Fruit fly (Drosophila melanogaster) whole organism, embryonic: ENCODE results near the gene rempA.
A peak's percentile ranks its signal among the peaks of the same experiment; 100 is the strongest.

ENCODE experiments used
- B-H2 ChIP-seq: fragments of 200-800 bp; sonication (Bioruptor generic); optimal IDR thresholded peaks from 2 replicates; lab custom pipeline; 2018; ENCODE audit warnings: missing biosample characterization, mild to moderate bottlenecking, missing genetic modification characterization
- C15 ChIP-seq: fragments of 200-800 bp; sonication (Bioruptor generic); IDR thresholded peaks from 3 replicates; pipeline ENCODE4 v1.3.6; 2022; ENCODE audit warnings: missing biosample characterization, missing genetic modification characterization
- CG11247 ChIP-seq: fragments of 200-800 bp; sonication (Bioruptor generic); IDR thresholded peaks from 2 replicates; pipeline ENCODE4 v1.3.6; 2022; ENCODE audit warnings: missing biosample characterization, missing genetic modification characterization
- CG12744 ChIP-seq: fragments of 200-800 bp; sonication (Bioruptor generic); optimal IDR thresholded peaks from 2 replicates; lab custom pipeline; 2016; ENCODE audit warnings: missing biosample characterization, missing genetic modification characterization
- CG15269 ChIP-seq: fragments of 200-800 bp; sonication (Bioruptor generic); optimal IDR thresholded peaks from 2 replicates; lab custom pipeline; 2018; ENCODE audit warnings: missing biosample characterization, mild to moderate bottlenecking, missing genetic modification characterization, moderate library complexity
- CG17568 ChIP-seq: fragments of 200-800 bp; sonication (Bioruptor generic); optimal IDR thresholded peaks from 2 replicates; lab custom pipeline; 2018; ENCODE audit warnings: missing biosample characterization, mild to moderate bottlenecking, missing genetic modification characterization, moderate library complexity
- CG18476 ChIP-seq: fragments of 200-800 bp; sonication (Bioruptor generic); optimal IDR thresholded peaks from 2 replicates; lab custom pipeline; 2016; ENCODE audit warnings: missing biosample characterization, mild to moderate bottlenecking, missing genetic modification characterization
- CG2120 ChIP-seq: fragments of 200-800 bp; sonication (Bioruptor generic); optimal IDR thresholded peaks from 3 replicates; lab custom pipeline; 2016; ENCODE audit warnings: missing biosample characterization, missing genetic modification characterization
- CG32772 ChIP-seq: fragments of 200-800 bp; sonication (Bioruptor generic); IDR thresholded peaks from 2 replicates; pipeline ENCODE4 v1.3.6; 2022; ENCODE audit warnings: missing biosample characterization, missing genetic modification characterization
- CG3726 ChIP-seq: fragments of 200-800 bp; sonication (Bioruptor generic); IDR thresholded peaks from 3 replicates; pipeline ENCODE4, ENCODE4 v1.3.6; 2022; ENCODE audit warnings: missing biosample characterization, missing genetic modification characterization
- CG4282 ChIP-seq: fragments of 200-800 bp; sonication (Bioruptor generic); optimal IDR thresholded peaks from 2 replicates; lab custom pipeline; 2016; ENCODE audit warnings: missing biosample characterization, missing genetic modification characterization
- CG6791 ChIP-seq: fragments of 200-800 bp; sonication (Bioruptor generic); IDR thresholded peaks from 3 replicates; pipeline ENCODE4 v1.3.6; 2022; ENCODE audit warnings: missing biosample characterization, missing genetic modification characterization; ENCODE audit not compliant: partially characterized antibody
- CG7987 ChIP-seq: fragments of 200-800 bp; sonication (Bioruptor generic); optimal IDR thresholded peaks from 2 replicates; lab custom pipeline; 2018; ENCODE audit warnings: missing biosample characterization, mild to moderate bottlenecking, missing genetic modification characterization, moderate library complexity
- CG9876 ChIP-seq: fragments of 200-800 bp; sonication (Bioruptor generic); optimal IDR thresholded peaks from 2 replicates; lab custom pipeline; 2016; ENCODE audit warnings: missing biosample characterization, missing genetic modification characterization
- CG9932 ChIP-seq: fragments of 200-800 bp; sonication (Bioruptor generic); IDR thresholded peaks from 2 replicates; pipeline ENCODE4 v1.3.6; 2022; ENCODE audit warnings: missing biosample characterization, missing genetic modification characterization
- Camta ChIP-seq: fragments of 200-800 bp; sonication (Bioruptor generic); optimal IDR thresholded peaks from 2 replicates; lab custom pipeline; 2016; ENCODE audit warnings: missing biosample characterization, missing genetic modification characterization
- Dip2 ChIP-seq: fragments of 200-800 bp; sonication (Bioruptor generic); IDR thresholded peaks from 2 replicates; pipeline ENCODE4 v1.3.6; 2022; ENCODE audit warnings: missing biosample characterization, missing genetic modification characterization
- Dll ChIP-seq: fragments of 200-800 bp; sonication (Bioruptor generic); IDR thresholded peaks from 4 replicates; pipeline ENCODE4 v1.3.6; 2022; ENCODE audit warnings: missing biosample characterization, missing genetic modification characterization; ENCODE audit not compliant: partially characterized antibody
- Drgx ChIP-seq: fragments of 200-800 bp; sonication (Bioruptor generic); IDR thresholded peaks from 2 replicates; pipeline ENCODE4 v1.3.6; 2022; ENCODE audit warnings: missing biosample characterization, missing genetic modification characterization
- ERR ChIP-seq: fragments of 200-800 bp; sonication (Bioruptor generic); optimal IDR thresholded peaks from 2 replicates; lab custom pipeline; 2016; ENCODE audit warnings: missing biosample characterization, missing genetic modification characterization
- HmgD ChIP-seq: fragments of 200-800 bp; sonication (Bioruptor generic); optimal IDR thresholded peaks from 3 replicates; lab custom pipeline; 2016; ENCODE audit warnings: missing biosample characterization, missing genetic modification characterization
- Hr3 ChIP-seq: fragments of 200-800 bp; sonication (Bioruptor generic); optimal IDR thresholded peaks from 3 replicates; lab custom pipeline; 2016; ENCODE audit warnings: missing biosample characterization, missing genetic modification characterization
- Hr78 ChIP-seq, 2 experiments: fragments of 200-800 bp in 1 of 2; fragments of >200 bp in 1 of 2; sonication (Bioruptor generic) in 1 of 2; optimal IDR thresholded peaks; 2 replicates each; lab custom pipeline; 2017 to 2019; ENCODE audit warnings: missing biosample characterization in 2 of 2, missing genetic modification characterization in 2 of 2, mild to moderate bottlenecking in 1 of 2, moderate library complexity in 1 of 2
- Lpt ChIP-seq: fragments of >200 bp; optimal IDR thresholded peaks from 2 replicates; lab custom pipeline; 2018; ENCODE audit warnings: missing biosample characterization, missing genetic modification characterization
- Nf-YA ChIP-seq: fragments of 200-800 bp; sonication (Bioruptor generic); IDR thresholded peaks from 2 replicates; pipeline ENCODE4 v1.3.6; 2022; ENCODE audit warnings: missing biosample characterization, missing genetic modification characterization
- Nf-YB ChIP-seq: fragments of 200-800 bp; sonication (Bioruptor generic); optimal IDR thresholded peaks from 3 replicates; lab custom pipeline; 2019; ENCODE audit warnings: missing biosample characterization, mild to moderate bottlenecking, missing genetic modification characterization, moderate library complexity
- Nf-YC ChIP-seq: fragments of 200-800 bp; optimal IDR thresholded peaks from 3 replicates; lab custom pipeline; 2019; ENCODE audit warnings: missing biosample characterization, mild to moderate bottlenecking, missing genetic modification characterization, moderate library complexity
- Usf ChIP-seq: fragments of 200-800 bp; sonication (Bioruptor generic); optimal IDR thresholded peaks from 2 replicates; lab custom pipeline; 2017; ENCODE audit warnings: missing genotype, missing biosample characterization, missing genetic modification characterization
- ab ChIP-seq: fragments of 200-800 bp; sonication (Bioruptor generic); optimal IDR thresholded peaks from 2 replicates; lab custom pipeline; 2016; ENCODE audit warnings: missing biosample characterization, missing genetic modification characterization
- br ChIP-seq: fragments of >200 bp; optimal IDR thresholded peaks from 2 replicates; lab custom pipeline; 2017
- btn ChIP-seq: fragments of 200-800 bp; sonication (Bioruptor generic); optimal IDR thresholded peaks from 2 replicates; lab custom pipeline; 2016; ENCODE audit warnings: missing biosample characterization, missing genetic modification characterization
- cg ChIP-seq: fragments of 200-800 bp; sonication (Bioruptor generic); optimal IDR thresholded peaks from 3 replicates; lab custom pipeline; 2019; ENCODE audit warnings: missing biosample characterization, mild to moderate bottlenecking, missing genetic modification characterization, moderate library complexity
- chinmo ChIP-seq: fragments of 200-800 bp; sonication (Bioruptor generic); IDR thresholded peaks from 4 replicates; pipeline ENCODE4 v1.3.6; 2022; ENCODE audit warnings: missing biosample characterization, missing genetic modification characterization; ENCODE audit not compliant: partially characterized antibody
- crol ChIP-seq: fragments of 200-800 bp; sonication (Bioruptor generic); IDR thresholded peaks from 2 replicates; pipeline ENCODE4 v1.3.6; 2022; ENCODE audit warnings: missing biosample characterization, missing genetic modification characterization
- dimm ChIP-seq: fragments of 200-800 bp; sonication (Bioruptor generic); IDR thresholded peaks from 2 replicates; pipeline ENCODE4 v1.3.6; 2022; ENCODE audit warnings: missing biosample characterization, missing genetic modification characterization
- en ChIP-seq: fragments of 200-800 bp; sonication (Bioruptor generic); optimal IDR thresholded peaks from 2 replicates; lab custom pipeline; 2016; ENCODE audit warnings: missing biosample characterization, missing genetic modification characterization
- esg ChIP-seq: fragments of 200-800 bp; sonication (Bioruptor generic); conservative IDR thresholded peaks from 2 replicates; pipeline ENCODE4 v1.3.6; 2022; ENCODE audit warnings: missing biosample characterization, missing genetic modification characterization
- fd102C ChIP-seq: fragments of 200-800 bp; sonication (Bioruptor generic); optimal IDR thresholded peaks from 2 replicates; lab custom pipeline; 2018; ENCODE audit warnings: missing biosample characterization, mild to moderate bottlenecking, missing genetic modification characterization, moderate library complexity
- grn ChIP-seq: fragments of 200-800 bp; sonication (Bioruptor generic); optimal IDR thresholded peaks from 3 replicates; lab custom pipeline; 2017; ENCODE audit warnings: missing biosample characterization, missing genetic modification characterization
- gsb ChIP-seq: fragments of 200-800 bp; sonication (Bioruptor generic); IDR thresholded peaks from 2 replicates; pipeline ENCODE4 v1.3.6; 2022; ENCODE audit warnings: missing biosample characterization, missing genetic modification characterization
- maf-S ChIP-seq: fragments of 200-800 bp; sonication (Bioruptor generic); optimal IDR thresholded peaks from 2 replicates; lab custom pipeline; 2016; ENCODE audit warnings: missing biosample characterization, missing genetic modification characterization
- pb ChIP-seq: fragments of 200-800 bp; sonication (Bioruptor generic); optimal IDR thresholded peaks from 3 replicates; lab custom pipeline; 2016; ENCODE audit warnings: missing biosample characterization, missing genetic modification characterization
- pho ChIP-seq: fragments of 200-800 bp; sonication (Bioruptor generic); optimal IDR thresholded peaks from 2 replicates; lab custom pipeline; 2016; ENCODE audit warnings: missing biosample characterization, missing genetic modification characterization
- sc ChIP-seq, 3 experiments: fragments of >200 bp in 2 of 3; fragments of 200-800 bp in 1 of 3; sonication (Bioruptor generic) in 1 of 3; optimal IDR thresholded peaks; 2 replicates in 2 of 3; 3 replicates in 1 of 3; lab custom pipeline; 2017; ENCODE audit warnings: mild to moderate bottlenecking in 1 of 3, missing biosample characterization in 1 of 3, missing genetic modification characterization in 1 of 3, missing genetic modification reagents in 1 of 3
- sens ChIP-seq: fragments of 200-800 bp; sonication (Bioruptor generic); peaks from one replicate; lab custom pipeline; 2016; ENCODE audit warnings: missing biosample characterization, missing genetic modification characterization
- slp2 ChIP-seq: fragments of 200-800 bp; sonication (Bioruptor generic); optimal IDR thresholded peaks from 2 replicates; lab custom pipeline; 2016; ENCODE audit warnings: missing biosample characterization, missing genetic modification characterization
- sr ChIP-seq: fragments of 200-800 bp; sonication (Bioruptor generic); IDR thresholded peaks from 3 replicates; pipeline ENCODE4 v1.3.6; 2022; ENCODE audit warnings: missing biosample characterization, missing genetic modification characterization
- stwl ChIP-seq: fragments of 200-800 bp; sonication (Bioruptor generic); optimal IDR thresholded peaks from 3 replicates; lab custom pipeline; 2018; ENCODE audit warnings: missing biosample characterization, mild to moderate bottlenecking, missing genetic modification characterization, moderate library complexity
- sug ChIP-seq: fragments of 200-800 bp; optimal IDR thresholded peaks from 2 replicates; lab custom pipeline; 2019; ENCODE audit warnings: missing biosample characterization, mild to moderate bottlenecking, missing genetic modification characterization, moderate library complexity
- trem ChIP-seq: fragments of 200-800 bp; optimal IDR thresholded peaks from 3 replicates; lab custom pipeline; 2019; ENCODE audit warnings: missing biosample characterization, mild to moderate bottlenecking, missing genetic modification characterization, moderate library complexity
- twi ChIP-seq: fragments of 200-800 bp; optimal IDR thresholded peaks from 2 replicates; lab custom pipeline; 2019; ENCODE audit warnings: missing biosample characterization, mild to moderate bottlenecking, missing genetic modification characterization, moderate library complexity

The rempA gene

dm6 chr2L:510534-511014 lies 49.5 kb downstream of the rempA start (continued):
- peak; percentile 26 for TF ChIP-seq HmgD (GFP tag; lab: Kevin White, UChicago)
- peak; percentile 50 for TF ChIP-seq CG4282 (GFP tag; lab: Kevin White, UChicago)
- TF ChIP-seq Lpt, result no peak
- TF ChIP-seq Usf (GFP tag; lab: Kevin White, UChicago), result peak; percentile 53
- peak; percentile 96 for TF ChIP-seq sens
- 0 out of 4 replicates have a peak, but pooled peaks have one; percentile 14 for TF ChIP-seq Dll (GFP tag; lab: Robert Waterston, UW)
- TF ChIP-seq maf-S (GFP tag; lab: Kevin White, UChicago), result peak; percentile 48
- TF ChIP-seq Nf-YC (tag; lab: Kevin White, UChicago), result peak; percentile 71
- TF ChIP-seq gsb (GFP tag; lab: Robert Waterston, UW), result no peak
- no peak for TF ChIP-seq ab
- TF ChIP-seq sc (optimal IDR thresholded peaks at IDR 0.05; lab: Kevin White, UChicago), result no peak
- TF ChIP-seq sc (GFP tag; optimal IDR thresholded peaks at IDR 0.05; lab: Kevin White, UChicago), result peak; percentile 83
- no peak for TF ChIP-seq Dip2 (GFP tag; lab: Robert Waterston, UW)
- TF ChIP-seq CG2120 (GFP tag; lab: Kevin White, UChicago), result peak; percentile 18
- peak; percentile 60 for TF ChIP-seq pb
- no peak for TF ChIP-seq esg (GFP tag; lab: Robert Waterston, UW)
- TF ChIP-seq pho (GFP tag; lab: Kevin White, UChicago), result no peak
- TF ChIP-seq stwl, result peak; percentile 70
- peak; percentile 29 for TF ChIP-seq Hr3 (GFP tag; lab: Kevin White, UChicago)
- peak; percentile 82 for TF ChIP-seq CG17568 (GFP tag; lab: Kevin White, UChicago)
- TF ChIP-seq btn, result peak; percentile 66
- TF ChIP-seq dimm, result no peak
- TF ChIP-seq B-H2 (GFP tag; lab: Kevin White, UChicago), result peak; percentile 33
- peak; percentile 57 for TF ChIP-seq slp2 (GFP tag; lab: Kevin White, UChicago)
- peak; percentile 51 for TF ChIP-seq trem (tag; lab: Kevin White, UChicago)
- peak; percentile 66 for TF ChIP-seq CG12744 (GFP tag; lab: Kevin White, UChicago)
- peak; percentile 64 for TF ChIP-seq twi (tag; lab: Kevin White, UChicago)
- TF ChIP-seq br, result no peak
- peak; percentile 94 for TF ChIP-seq fd102C (GFP tag; lab: Kevin White, UChicago)
- no peak for TF ChIP-seq ERR (GFP tag; lab: Kevin White, UChicago)
- no peak for TF ChIP-seq CG9932
- TF ChIP-seq Camta (GFP tag; lab: Kevin White, UChicago), result peak; percentile 72
- no peak for TF ChIP-seq C15 (GFP tag; lab: Robert Waterston, UW)
- TF ChIP-seq en (GFP tag; lab: Kevin White, UChicago), result peak; percentile 83
- peak; percentile 28 for TF ChIP-seq sug (tag; lab: Kevin White, UChicago)
- TF ChIP-seq Hr78 (GFP tag; optimal IDR thresholded peaks at IDR 0.05; lab: Kevin White, UChicago), result no peak
- peak; percentile 65 for TF ChIP-seq CG9876

dm6 chr2L:507169-507568 lies 52.9 kb downstream of the rempA start:
- TF ChIP-seq CG7987 (GFP tag; lab: Kevin White, UChicago) (no peak), CG11247 (0 out of 2 replicates have a peak, but pooled peaks have one; percentile 20), CG32772 (GFP tag; lab: Robert Waterston, UW) (0 out of 2 replicates have a peak, but pooled peaks have one; percentile 5), CG15269 (tag; lab: Kevin White, UChicago) (no peak), Nf-YC (tag; lab: Kevin White, UChicago) (peak; percentile 98), chinmo (GFP tag; lab: Robert Waterston, UW) (peak; percentile 72; the same call in 1 of the 4 replicates), CG6791 (GFP tag; lab: Robert Waterston, UW) (0 out of 3 replicates have a peak, but pooled peaks have one; percentile 27), CG18476 (GFP tag; lab: Kevin White, UChicago) (no peak), Nf-YA (GFP tag; lab: Robert Waterston, UW) (peak; percentile 27; the same call in 1 of the 2 replicates), crol (GFP tag; lab: Robert Waterston, UW) (peak; percentile 94), grn (peak; percentile 85), sr (0 out of 3 replicates have a peak, but pooled peaks have one; percentile 40), CG3726 (0 out of 3 replicates have a peak, but pooled peaks have one; percentile 33), Drgx (GFP tag; lab: Robert Waterston, UW) (no peak), Nf-YB (peak; percentile 97), cg (GFP tag; lab: Kevin White, UChicago) (peak; percentile 15)
